Worm (Caenorhabditis elegans) whole organism, L4/young adult: ENCODE measurements around the gene nhr-52.

Experiments used
- dao-5 ChIP-seq: sonication (generic microtip); optimal IDR thresholded peaks from 2 replicates; lab custom pipeline; 2016; ENCODE audit warnings: missing genotype, missing genetic modification characterization, moderate library complexity, missing compliant biosample characterization
- him-1 ChIP-seq: sonication (generic microtip); optimal IDR thresholded peaks from 2 replicates; lab custom pipeline; 2016; ENCODE audit warnings: missing genotype, missing genetic modification reagents, missing genetic modification characterization, missing compliant biosample characterization

- TF ChIP-seq him-1 (no peak), dao-5 (no peak)
Measured at ce11 chrV:15721431-15721830, 44.1 kb downstream of the nhr-52 start.
